Fruit fly (Drosophila melanogaster): ENCODE results near the gene Hsc70-2.

Hsc70-2 gene

DNA sequence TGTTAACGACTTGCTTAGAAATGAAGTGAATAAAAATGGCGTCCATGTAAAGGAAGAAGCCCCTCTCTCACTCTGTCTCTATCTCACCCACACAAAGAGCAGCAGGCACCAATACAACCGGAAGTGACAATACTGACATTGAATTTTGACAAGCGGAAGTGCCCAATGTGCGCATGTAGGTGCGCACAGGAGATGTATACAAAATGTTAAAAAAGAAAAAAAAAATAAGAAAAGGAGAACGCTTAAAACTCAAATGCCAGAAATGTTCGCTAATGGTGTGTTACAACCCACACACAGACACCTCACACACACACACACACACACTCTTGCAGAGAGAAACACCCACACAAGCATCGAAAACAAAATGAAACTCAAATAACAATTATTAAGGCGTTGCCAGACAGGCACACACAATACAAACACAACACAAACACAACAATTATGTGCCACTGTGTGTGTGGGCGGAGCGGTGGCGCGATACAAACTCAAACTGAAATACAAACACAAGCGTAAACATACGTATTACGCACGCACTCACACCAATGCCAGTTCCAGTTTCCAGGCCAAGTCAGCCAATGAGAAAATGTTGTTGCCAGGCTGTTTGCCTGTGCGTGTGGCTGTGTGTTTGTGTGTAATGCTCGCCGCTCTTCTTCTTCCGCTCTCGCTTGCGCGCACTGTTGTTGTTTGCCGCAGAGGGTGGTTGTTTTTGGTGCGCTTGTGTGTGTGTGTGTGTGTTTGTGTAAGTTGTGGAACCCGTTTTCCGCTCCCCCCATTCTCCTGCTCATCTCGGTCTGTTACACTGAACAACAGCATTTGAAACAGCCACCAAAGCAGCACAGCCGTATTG lies 19.4 kb downstream of the Hsc70-2 start:
- TF ChIP-seq cnc (optimal IDR thresholded peaks at IDR 0.05) (no peak), CG1620 (GFP tag; optimal IDR thresholded peaks at IDR 0.05) (no peak), CG7045 (GFP tag; optimal IDR thresholded peaks at IDR 0.05) (no peak), Crg-1 (GFP tag; optimal IDR thresholded peaks at IDR 0.05) (no peak), tj (GFP tag; optimal IDR thresholded peaks at IDR 0.05) (no peak)

DNA sequence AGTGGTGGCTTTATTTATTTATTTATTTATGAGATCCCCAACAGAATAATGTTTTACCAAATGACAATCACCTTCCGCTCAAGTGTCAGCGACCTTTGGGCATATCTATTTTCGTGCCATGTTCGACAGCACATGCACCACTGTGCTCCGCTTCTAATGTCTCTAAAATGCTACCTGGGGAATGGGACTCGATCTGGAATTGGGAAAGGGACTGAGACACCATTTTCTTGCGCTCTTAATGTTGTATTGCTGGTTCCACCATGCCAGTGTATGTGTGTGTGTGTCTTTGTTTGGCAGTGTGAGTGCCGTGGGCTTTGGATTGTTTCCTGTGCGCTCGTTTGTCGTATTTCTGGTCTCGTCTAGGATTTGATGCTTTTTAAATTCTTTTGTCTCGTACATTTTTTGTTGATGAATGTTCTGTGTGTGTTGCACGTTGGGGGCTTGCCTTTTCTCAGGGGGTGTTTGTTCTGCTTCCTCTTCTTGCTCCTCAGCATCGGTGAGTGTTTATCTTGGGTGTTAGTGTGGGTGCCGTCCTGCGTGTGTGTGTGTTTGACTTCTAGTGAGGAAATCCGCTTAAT lies 20.7 kb downstream of the Hsc70-2 start:
- TF ChIP-seq Mnt (GFP tag; optimal IDR thresholded peaks at IDR 0.05) (no peak), Crg-1 (GFP tag; optimal IDR thresholded peaks at IDR 0.05) (no peak), CG1620 (GFP tag; optimal IDR thresholded peaks at IDR 0.05) (no peak), CG12768 (GFP tag; optimal IDR thresholded peaks at IDR 0.05) (no peak), bab1 (GFP tag; optimal IDR thresholded peaks at IDR 0.05) (no peak), tj (GFP tag; optimal IDR thresholded peaks at IDR 0.05) (no peak), CG5204 (GFP tag; optimal IDR thresholded peaks at IDR 0.05) (no peak), pad (GFP tag; optimal IDR thresholded peaks at IDR 0.05) (no peak), CG11617 (GFP tag; optimal IDR thresholded peaks at IDR 0.05) (no peak), kay (GFP tag; ENCODE audit: borderline replicate concordance) (no peak), Clk (GFP tag; optimal IDR thresholded peaks at IDR 0.05) (no peak), CG14711 (tag; optimal IDR thresholded peaks at IDR 0.05) (no peak), CG7101 (tag; optimal IDR thresholded peaks at IDR 0.05) (no peak), CG33017 (tag; optimal IDR thresholded peaks at IDR 0.05) (no peak), ovo (GFP tag; optimal IDR thresholded peaks at IDR 0.05) (no peak), cnc (optimal IDR thresholded peaks at IDR 0.05) (no peak), cic (GFP tag; optimal IDR thresholded peaks at IDR 0.05) (no peak)

DNA sequence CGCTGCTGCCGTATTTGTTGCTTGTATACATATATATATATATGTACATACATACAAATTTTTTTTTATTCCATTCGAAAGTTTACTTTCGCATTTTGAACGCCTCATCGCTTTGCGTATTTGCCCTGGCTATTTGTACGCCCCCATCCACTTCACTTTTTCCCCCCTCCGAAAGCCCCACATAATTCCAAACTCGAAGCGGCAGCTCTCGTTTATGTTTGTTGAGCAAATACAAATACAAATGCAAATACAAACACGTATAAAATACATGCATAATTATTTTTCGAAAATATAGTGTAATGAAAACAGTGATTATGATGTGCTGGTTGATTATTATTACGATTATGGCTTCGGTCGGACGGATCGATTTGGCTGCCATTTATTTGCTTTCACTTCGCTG lies 23.5 kb downstream of the Hsc70-2 start:
- TF ChIP-seq kay (GFP tag; ENCODE audit: borderline replicate concordance): peak; percentile 74
- peak; percentile 62 for TF ChIP-seq CG7101 (tag; optimal IDR thresholded peaks at IDR 0.05)
- no peak for TF ChIP-seq ovo (GFP tag; optimal IDR thresholded peaks at IDR 0.05)
- TF ChIP-seq pad (GFP tag; optimal IDR thresholded peaks at IDR 0.05): peak; percentile 6
- peak; percentile 40 for TF ChIP-seq CG14711 (tag; optimal IDR thresholded peaks at IDR 0.05)

DNA sequence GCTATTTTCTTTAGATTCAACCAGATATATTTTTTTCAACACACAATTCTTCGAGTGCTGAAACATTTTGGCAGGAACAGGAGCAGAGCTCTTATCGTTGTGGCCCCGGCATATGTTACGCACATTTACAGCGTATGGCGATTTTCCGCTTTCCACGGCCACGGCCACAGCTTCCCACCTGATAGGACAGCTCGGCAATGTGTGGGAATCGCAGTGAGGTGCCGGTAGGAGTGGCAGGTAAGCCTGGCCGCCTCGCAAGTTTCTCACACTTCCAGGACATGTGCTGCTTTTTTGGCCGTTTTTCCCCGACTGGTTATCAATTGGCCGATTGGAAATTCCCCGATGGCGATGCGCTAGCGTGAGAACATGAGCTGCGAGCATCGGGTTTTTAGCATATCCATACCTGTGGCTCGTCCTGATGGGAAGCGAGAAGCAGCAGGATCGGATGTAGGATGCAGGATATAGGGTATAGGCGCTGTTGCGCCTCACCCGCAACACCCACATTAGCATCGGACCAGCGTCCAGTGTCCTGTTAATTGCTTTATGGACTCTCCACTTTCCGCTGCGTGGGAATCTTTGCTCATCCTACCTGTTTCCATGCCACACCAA lies 25.6 kb downstream of the Hsc70-2 start:
- no peak for TF ChIP-seq CG5204 (GFP tag; optimal IDR thresholded peaks at IDR 0.05)
- TF ChIP-seq Hr96 (GFP tag; optimal IDR thresholded peaks at IDR 0.05): no peak
- no peak for TF ChIP-seq CG7045 (GFP tag; optimal IDR thresholded peaks at IDR 0.05)
- TF ChIP-seq CG33017 (tag; optimal IDR thresholded peaks at IDR 0.05): no peak
- TF ChIP-seq CG14711 (tag; optimal IDR thresholded peaks at IDR 0.05): no peak
- no peak for TF ChIP-seq CG1620 (GFP tag; optimal IDR thresholded peaks at IDR 0.05)
- TF ChIP-seq Clk (GFP tag; optimal IDR thresholded peaks at IDR 0.05): no peak
- TF ChIP-seq CG12768 (GFP tag; optimal IDR thresholded peaks at IDR 0.05): no peak
- TF ChIP-seq Crg-1 (GFP tag; optimal IDR thresholded peaks at IDR 0.05): no peak
- no peak for TF ChIP-seq Mnt (GFP tag; optimal IDR thresholded peaks at IDR 0.05)
- TF ChIP-seq toe (GFP tag; optimal IDR thresholded peaks at IDR 0.05): no peak
- TF ChIP-seq cic (GFP tag; optimal IDR thresholded peaks at IDR 0.05): no peak
- TF ChIP-seq bab1 (GFP tag; optimal IDR thresholded peaks at IDR 0.05): no peak
- TF ChIP-seq kay (GFP tag; ENCODE audit: borderline replicate concordance): no peak

DNA sequence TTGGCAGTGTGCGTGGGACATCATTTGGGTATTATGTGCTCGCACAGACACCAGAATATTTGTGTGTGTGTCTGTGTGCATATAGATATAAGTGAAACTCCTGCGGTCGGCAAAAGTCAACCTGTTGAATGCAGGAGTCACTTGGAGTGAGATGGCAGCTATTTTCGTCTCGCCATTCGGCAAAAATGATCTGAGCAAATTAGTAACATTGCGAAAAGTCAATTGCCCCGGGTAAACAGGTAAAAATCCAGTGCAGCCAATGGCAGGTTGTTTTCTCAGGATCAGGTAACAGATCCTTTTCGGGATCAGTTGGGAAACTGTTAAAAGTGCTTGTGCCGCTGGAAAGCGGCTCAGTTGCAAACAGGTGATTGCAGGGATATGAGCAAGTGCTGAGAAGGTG lies 27.5 kb downstream of the Hsc70-2 start:
- TF ChIP-seq CG11617 (GFP tag; optimal IDR thresholded peaks at IDR 0.05): no peak
- no peak for TF ChIP-seq Hr96 (GFP tag; optimal IDR thresholded peaks at IDR 0.05)
- no peak for TF ChIP-seq cnc (optimal IDR thresholded peaks at IDR 0.05)
- TF ChIP-seq CG7045 (GFP tag; optimal IDR thresholded peaks at IDR 0.05): no peak
- TF ChIP-seq toe (GFP tag; optimal IDR thresholded peaks at IDR 0.05): no peak
- no peak for TF ChIP-seq CG14711 (tag; optimal IDR thresholded peaks at IDR 0.05)
- no peak for TF ChIP-seq CG33017 (tag; optimal IDR thresholded peaks at IDR 0.05)
- TF ChIP-seq bab1 (GFP tag; optimal IDR thresholded peaks at IDR 0.05): no peak
- no peak for TF ChIP-seq CG1620 (GFP tag; optimal IDR thresholded peaks at IDR 0.05)
- TF ChIP-seq pad (GFP tag; optimal IDR thresholded peaks at IDR 0.05): no peak

DNA sequence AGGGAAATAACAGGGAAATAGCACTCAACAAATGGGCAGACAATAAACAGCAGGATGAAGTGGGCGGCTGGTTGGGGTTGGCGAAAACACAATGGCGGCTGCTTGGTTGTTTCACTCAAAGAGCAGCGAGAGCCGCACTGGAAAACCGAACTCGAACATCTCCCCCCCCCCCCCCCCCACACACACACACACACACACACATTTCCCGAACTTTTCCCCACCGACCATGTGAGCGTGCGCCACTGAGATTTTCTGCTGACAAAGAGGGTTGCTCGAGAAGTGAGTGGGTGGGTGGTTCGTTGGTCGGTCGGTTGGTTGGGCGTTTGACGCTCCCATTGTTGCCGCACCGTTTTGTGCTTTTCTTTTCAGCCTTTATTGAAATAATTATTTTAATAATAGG lies 28.6 kb downstream of the Hsc70-2 start:
- no peak for TF ChIP-seq tj (GFP tag; optimal IDR thresholded peaks at IDR 0.05)

DNA sequence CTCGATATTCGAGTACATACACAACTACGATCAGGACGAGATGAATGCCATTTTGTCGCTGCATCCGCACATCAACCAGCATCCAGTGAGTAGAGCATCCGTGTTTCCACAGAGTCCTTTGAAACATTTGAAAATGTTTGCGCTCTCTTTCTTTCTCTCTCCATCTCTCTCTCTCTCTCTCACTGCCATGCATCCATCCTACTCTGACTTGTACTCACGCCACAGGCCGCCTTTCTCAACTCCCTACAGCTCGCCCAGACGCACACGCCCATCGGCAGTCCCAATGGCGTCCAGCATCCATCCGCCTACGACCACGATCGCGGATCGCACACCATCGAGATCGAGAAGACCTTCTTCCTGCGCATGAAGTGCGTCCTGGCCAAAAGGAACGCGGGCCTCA lies 30.0 kb downstream of the Hsc70-2 start:
- TF ChIP-seq Mnt (GFP tag; optimal IDR thresholded peaks at IDR 0.05) (no peak), ovo (GFP tag; optimal IDR thresholded peaks at IDR 0.05) (no peak), Hr96 (GFP tag; optimal IDR thresholded peaks at IDR 0.05) (no peak), cnc (optimal IDR thresholded peaks at IDR 0.05) (no peak), CG7045 (GFP tag; optimal IDR thresholded peaks at IDR 0.05) (no peak), bab1 (GFP tag; optimal IDR thresholded peaks at IDR 0.05) (no peak), toe (GFP tag; optimal IDR thresholded peaks at IDR 0.05) (no peak), CG1620 (GFP tag; optimal IDR thresholded peaks at IDR 0.05) (no peak), pad (GFP tag; optimal IDR thresholded peaks at IDR 0.05) (no peak), cic (GFP tag; optimal IDR thresholded peaks at IDR 0.05) (no peak), kay (GFP tag; ENCODE audit: borderline replicate concordance) (no peak), CG33017 (tag; optimal IDR thresholded peaks at IDR 0.05) (no peak), CG5204 (GFP tag; optimal IDR thresholded peaks at IDR 0.05) (no peak), CG11617 (GFP tag; optimal IDR thresholded peaks at IDR 0.05) (no peak)

Data from whole organism, adult.